Fruit fly (Drosophila melanogaster) whole organism, embryonic: Measurements from ENCODE around the gene Ctns.

Experiments
- Abd-B ChIP-seq: fragments of 200-800 bp; sonication (Bioruptor generic); optimal IDR thresholded peaks from 2 replicates; lab custom pipeline; 2018; ENCODE audit warnings: missing biosample characterization, mild to moderate bottlenecking, missing genetic modification characterization, moderate library complexity
- Adf1 ChIP-seq: fragments of 200-800 bp; sonication (Bioruptor generic); IDR thresholded peaks from 2 replicates; pipeline ENCODE4 v1.3.6; 2022; ENCODE audit warnings: missing biosample characterization, missing genetic modification characterization
- B-H1 ChIP-seq: fragments of 200-800 bp; sonication (Bioruptor generic); IDR thresholded peaks from 3 replicates; pipeline ENCODE4 v1.3.6; 2022; ENCODE audit warnings: missing biosample characterization, missing genetic modification characterization
- Bteb2 ChIP-seq: fragments of 200-800 bp; sonication (Bioruptor generic); optimal IDR thresholded peaks from 2 replicates; lab custom pipeline; 2016; ENCODE audit warnings: missing biosample characterization, missing genetic modification characterization
- CG10366 ChIP-seq: fragments of 200-800 bp; sonication (Bioruptor generic); IDR thresholded peaks from 2 replicates; pipeline ENCODE4 v1.3.6; 2022; ENCODE audit warnings: missing biosample characterization, missing genetic modification characterization
- CG11696 ChIP-seq: fragments of 200-800 bp; sonication (Bioruptor generic); IDR thresholded peaks from 2 replicates; pipeline ENCODE4 v1.3.6; 2022; ENCODE audit warnings: missing biosample characterization, missing genetic modification characterization
- CG1233 ChIP-seq: fragments of 200-800 bp; sonication (Bioruptor generic); optimal IDR thresholded peaks from 4 replicates; lab custom pipeline; 2018; ENCODE audit warnings: missing biosample characterization, mild to moderate bottlenecking, missing genetic modification characterization
- CG16815 ChIP-seq: fragments of 200-800 bp; sonication (Bioruptor generic); optimal IDR thresholded peaks from 3 replicates; lab custom pipeline; 2017; ENCODE audit warnings: missing biosample characterization, mild to moderate bottlenecking, missing genetic modification characterization
- CG17361 ChIP-seq: fragments of 200-800 bp; sonication (Bioruptor generic); IDR thresholded peaks from 3 replicates; pipeline ENCODE4 v1.3.6; 2022; ENCODE audit warnings: missing biosample characterization, missing genetic modification characterization
- CG2712 ChIP-seq: fragments of 200-800 bp; optimal IDR thresholded peaks from 3 replicates; lab custom pipeline; 2019; ENCODE audit warnings: missing biosample characterization, mild to moderate bottlenecking, missing genetic modification characterization, moderate library complexity
- CG31224 ChIP-seq: fragments of 200-800 bp; sonication (Bioruptor generic); IDR thresholded peaks from 2 replicates; pipeline ENCODE4 v1.3.6; 2022; ENCODE audit warnings: missing biosample characterization, missing genetic modification characterization
- CG32772 ChIP-seq: fragments of 200-800 bp; sonication (Bioruptor generic); IDR thresholded peaks from 2 replicates; pipeline ENCODE4 v1.3.6; 2022; ENCODE audit warnings: missing biosample characterization, missing genetic modification characterization
- CG33557 ChIP-seq: fragments of 200-800 bp; sonication (Bioruptor generic); optimal IDR thresholded peaks from 2 replicates; lab custom pipeline; 2019; ENCODE audit warnings: missing biosample characterization, mild to moderate bottlenecking, missing genetic modification characterization, moderate library complexity
- CG3838 ChIP-seq: fragments of 200-800 bp; sonication (Bioruptor generic); optimal IDR thresholded peaks from 3 replicates; lab custom pipeline; 2016; ENCODE audit warnings: missing biosample characterization, missing genetic modification characterization
- CG4328 ChIP-seq: fragments of 200-800 bp; sonication (Bioruptor generic); optimal IDR thresholded peaks from 3 replicates; lab custom pipeline; 2017; ENCODE audit warnings: missing biosample characterization, missing genetic modification reagents, missing genetic modification characterization
- CG4360 ChIP-seq: fragments of 200-800 bp; sonication (Bioruptor generic); IDR thresholded peaks from 2 replicates; pipeline ENCODE4 v1.3.6; 2022; ENCODE audit warnings: missing biosample characterization, missing genetic modification characterization
- CG4424 ChIP-seq: fragments of 200-800 bp; sonication (Bioruptor generic); optimal IDR thresholded peaks from 3 replicates; lab custom pipeline; 2016; ENCODE audit warnings: missing biosample characterization, missing genetic modification characterization
- CG4730 ChIP-seq: fragments of 200-800 bp; sonication (Bioruptor generic); IDR thresholded peaks from 2 replicates; pipeline ENCODE4 v1.3.6; 2022; ENCODE audit warnings: missing biosample characterization, missing genetic modification characterization
- CG4820 ChIP-seq: fragments of 200-800 bp; sonication (Bioruptor generic); optimal IDR thresholded peaks from 3 replicates; lab custom pipeline; 2016; ENCODE audit warnings: missing biosample characterization, missing genetic modification characterization
- CG5245 ChIP-seq: fragments of 200-800 bp; sonication (Bioruptor generic); optimal IDR thresholded peaks from 3 replicates; lab custom pipeline; 2016; ENCODE audit warnings: missing biosample characterization, missing genetic modification characterization
- Eip74EF ChIP-seq, 2 experiments: fragments of 200-800 bp in 1 of 2; fragments of >200 bp in 1 of 2; sonication (Bioruptor generic) in 1 of 2; optimal IDR thresholded peaks; 2 replicates each; lab custom pipeline; 2017 to 2019; ENCODE audit warnings: missing biosample characterization in 2 of 2, missing genetic modification characterization in 2 of 2, mild to moderate bottlenecking in 1 of 2, moderate library complexity in 1 of 2
- Hr51 ChIP-seq, 2 experiments: fragments of 200-800 bp; sonication (Bioruptor generic); optimal IDR thresholded peaks; 2 replicates in 1 of 2; 3 replicates in 1 of 2; lab custom pipeline; 2016 to 2018; ENCODE audit warnings: missing biosample characterization in 2 of 2, missing genetic modification characterization in 2 of 2, mild to moderate bottlenecking in 1 of 2, moderate library complexity in 1 of 2
- Hsf ChIP-seq: fragments of 200-800 bp; sonication (Bioruptor generic); optimal IDR thresholded peaks from 3 replicates; lab custom pipeline; 2016; ENCODE audit warnings: missing biosample characterization, missing genetic modification characterization
- Myb ChIP-seq: fragments of 200-800 bp; sonication (Bioruptor generic); optimal IDR thresholded peaks from 2 replicates; lab custom pipeline; 2016; ENCODE audit warnings: missing biosample characterization, missing genetic modification characterization
- Oaz ChIP-seq: fragments of 200-800 bp; sonication (Bioruptor generic); IDR thresholded peaks from 2 replicates; pipeline ENCODE4 v1.3.6; 2022; ENCODE audit warnings: missing biosample characterization, missing genetic modification characterization
- Optix ChIP-seq: fragments of 200-800 bp; sonication (Bioruptor generic); IDR thresholded peaks from 3 replicates; pipeline ENCODE4 v1.3.6; 2022; ENCODE audit warnings: missing biosample characterization, missing genetic modification characterization
- Pdp1 ChIP-seq, 2 experiments: fragments of 200-800 bp; sonication (Bioruptor generic); optimal IDR thresholded peaks; 3 replicates each; lab custom pipeline; 2016; ENCODE audit warnings: missing biosample characterization in 2 of 2, missing genetic modification characterization in 2 of 2, mild to moderate bottlenecking in 1 of 2, moderate library complexity in 1 of 2
- Rfx ChIP-seq: fragments of 200-800 bp; sonication (Bioruptor generic); IDR thresholded peaks from 2 replicates; pipeline ENCODE4 v1.3.6; 2022; ENCODE audit warnings: missing biosample characterization, missing genetic modification characterization
- ash1 ChIP-seq: fragments of 200-800 bp; sonication (Bioruptor generic); optimal IDR thresholded peaks from 2 replicates; lab custom pipeline; 2018; ENCODE audit warnings: missing biosample characterization, mild to moderate bottlenecking, missing genetic modification characterization
- chif ChIP-seq, 2 experiments: fragments of 200-800 bp; sonication (Bioruptor generic); optimal IDR thresholded peaks; 3 replicates each; lab custom pipeline; 2016; ENCODE audit warnings: missing biosample characterization in 2 of 2, missing genetic modification characterization in 2 of 2
- ems ChIP-seq: fragments of 200-800 bp; sonication (Bioruptor generic); optimal IDR thresholded peaks from 3 replicates; lab custom pipeline; 2016; ENCODE audit warnings: missing biosample characterization, missing genetic modification characterization
- ewg ChIP-seq: fragments of 200-800 bp; sonication (Bioruptor generic); optimal IDR thresholded peaks from 3 replicates; lab custom pipeline; 2017; ENCODE audit warnings: mild to moderate bottlenecking, missing biosample characterization, missing genetic modification reagents, missing genetic modification characterization
- jing ChIP-seq: fragments of 200-800 bp; sonication (Bioruptor generic); optimal IDR thresholded peaks from 2 replicates; lab custom pipeline; 2018; ENCODE audit warnings: missing biosample characterization, mild to moderate bottlenecking, missing genetic modification characterization
- kay ChIP-seq: fragments of 200-800 bp; sonication (Bioruptor generic); optimal IDR thresholded peaks from 2 replicates; lab custom pipeline; 2016; ENCODE audit warnings: missing biosample characterization, missing genetic modification characterization
- nau ChIP-seq: fragments of 200-800 bp; sonication (Bioruptor generic); optimal IDR thresholded peaks from 3 replicates; lab custom pipeline; 2017; ENCODE audit warnings: missing biosample characterization, mild to moderate bottlenecking, missing genetic modification characterization, missing genetic modification reagents
- pb ChIP-seq: fragments of 200-800 bp; sonication (Bioruptor generic); optimal IDR thresholded peaks from 3 replicates; lab custom pipeline; 2016; ENCODE audit warnings: missing biosample characterization, missing genetic modification characterization
- shn ChIP-seq: fragments of 200-800 bp; sonication (Bioruptor generic); optimal IDR thresholded peaks from 3 replicates; lab custom pipeline; 2016; ENCODE audit warnings: missing biosample characterization, missing genetic modification characterization
- sna ChIP-seq: fragments of 200-800 bp; sonication (Bioruptor generic); IDR thresholded peaks from 2 replicates; pipeline ENCODE4 v1.3.6; 2022; ENCODE audit warnings: missing biosample characterization, missing genetic modification characterization; ENCODE audit not compliant: partially characterized antibody
- sob ChIP-seq: fragments of 200-800 bp; sonication (Bioruptor generic); IDR thresholded peaks from 2 replicates; pipeline ENCODE4 v1.3.6; 2022; ENCODE audit warnings: missing biosample characterization, missing genetic modification characterization
- twi ChIP-seq: fragments of 200-800 bp; optimal IDR thresholded peaks from 2 replicates; lab custom pipeline; 2019; ENCODE audit warnings: missing biosample characterization, mild to moderate bottlenecking, missing genetic modification characterization, moderate library complexity
- unc-4 ChIP-seq: fragments of 200-800 bp; sonication (Bioruptor generic); IDR thresholded peaks from 2 replicates; pipeline ENCODE4 v1.3.6; 2022; ENCODE audit warnings: missing biosample characterization, missing genetic modification characterization; ENCODE audit not compliant: partially characterized antibody
- vfl ChIP-seq: fragments of 200-800 bp; sonication (Bioruptor generic); optimal IDR thresholded peaks from 2 replicates; lab custom pipeline; 2016; ENCODE audit warnings: missing biosample characterization, missing genetic modification characterization
- vvl ChIP-seq: fragments of 200-800 bp; sonication (Bioruptor generic); IDR thresholded peaks from 2 replicates; pipeline ENCODE4 v1.3.6; 2022; ENCODE audit warnings: missing biosample characterization, missing genetic modification characterization
- yki ChIP-seq: fragments of >200 bp; optimal IDR thresholded peaks from 3 replicates; lab custom pipeline; 2018

Gene Ctns

DNA sequence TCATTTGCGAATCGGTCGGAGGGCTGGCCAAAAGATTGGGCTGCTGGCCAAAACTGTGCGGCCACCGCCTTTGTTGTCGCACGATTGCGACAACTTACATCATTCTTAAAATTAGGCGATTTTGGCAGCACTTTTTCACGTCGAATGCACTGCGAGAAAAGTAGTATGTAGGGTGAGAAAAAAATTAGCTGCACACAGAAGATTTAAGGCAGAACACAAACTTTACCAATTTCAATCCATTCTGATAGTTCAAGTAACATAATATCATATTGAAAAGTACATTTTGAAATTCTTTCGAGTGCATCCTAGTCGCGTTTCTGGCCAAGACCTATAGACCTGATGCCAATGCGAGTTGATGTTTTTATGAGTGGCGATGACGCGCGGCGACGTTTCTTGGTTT is 30.3 kb downstream of the Ctns start (continued):
- no peak for TF ChIP-seq nau (GFP tag; lab: Kevin White, UChicago)
- no peak for TF ChIP-seq unc-4 (GFP tag; lab: Robert Waterston, UW)
- TF ChIP-seq CG2712 (tag; lab: Kevin White, UChicago), result peak; percentile 41
- peak; percentile 11 to 24 for TF ChIP-seq chif (GFP tag; optimal IDR thresholded peaks at IDR 0.05; lab: Kevin White, UChicago)
- TF ChIP-seq Hsf (GFP tag; lab: Kevin White, UChicago), result peak; percentile 59
- TF ChIP-seq CG3838 (GFP tag; lab: Kevin White, UChicago), result no peak
- peak; percentile 58 for TF ChIP-seq CG10366 (GFP tag; lab: Robert Waterston, UW)
- TF ChIP-seq CG31224, result peak; percentile 77
- peak; percentile 67; the same call in 1 of the 2 replicates for TF ChIP-seq vvl (GFP tag; lab: Robert Waterston, UW)
- no peak for TF ChIP-seq ash1 (GFP tag; lab: Kevin White, UChicago)
- TF ChIP-seq CG16815 (GFP tag; lab: Kevin White, UChicago), result peak; percentile 34
- peak; percentile 38 for TF ChIP-seq ems
- peak; percentile 21 for TF ChIP-seq CG1233 (GFP tag; lab: Kevin White, UChicago)
- TF ChIP-seq Optix (GFP tag; lab: Robert Waterston, UW), result no peak
- TF ChIP-seq CG4730, result peak; percentile 44; the same call in 1 of the 2 replicates
- TF ChIP-seq shn (GFP tag; lab: Kevin White, UChicago), result peak; percentile 34
- peak; percentile 86; the same call in 1 of the 2 replicates for TF ChIP-seq Rfx
- TF ChIP-seq Hr51 (GFP tag; optimal IDR thresholded peaks at IDR 0.05; lab: Kevin White, UChicago), result peak in 1 of 2 experiments; percentile 37
- TF ChIP-seq Oaz (GFP tag; lab: Robert Waterston, UW), result peak; percentile 41; the same call in 1 of the 2 replicates
- TF ChIP-seq Abd-B (GFP tag; lab: Kevin White, UChicago), result peak; percentile 19
- peak; percentile 58 to 64 for TF ChIP-seq Pdp1 (GFP tag; optimal IDR thresholded peaks at IDR 0.05; lab: Kevin White, UChicago)
- TF ChIP-seq Bteb2, result peak; percentile 43
- peak; percentile 50; the same call in 1 of the 2 replicates for TF ChIP-seq Adf1 (GFP tag; lab: Robert Waterston, UW)
- TF ChIP-seq CG11696 (GFP tag; lab: Robert Waterston, UW), result 0 out of 2 replicates have a peak, but pooled peaks have one; percentile 23
- TF ChIP-seq ewg (GFP tag; lab: Kevin White, UChicago), result no peak
- TF ChIP-seq CG4820 (GFP tag; lab: Kevin White, UChicago), result peak; percentile 18
- peak; percentile 46 for TF ChIP-seq Myb (GFP tag; lab: Kevin White, UChicago)
- TF ChIP-seq CG4424 (GFP tag; lab: Kevin White, UChicago), result peak; percentile 17
- no peak for TF ChIP-seq CG33557 (GFP tag; lab: Kevin White, UChicago)

DNA sequence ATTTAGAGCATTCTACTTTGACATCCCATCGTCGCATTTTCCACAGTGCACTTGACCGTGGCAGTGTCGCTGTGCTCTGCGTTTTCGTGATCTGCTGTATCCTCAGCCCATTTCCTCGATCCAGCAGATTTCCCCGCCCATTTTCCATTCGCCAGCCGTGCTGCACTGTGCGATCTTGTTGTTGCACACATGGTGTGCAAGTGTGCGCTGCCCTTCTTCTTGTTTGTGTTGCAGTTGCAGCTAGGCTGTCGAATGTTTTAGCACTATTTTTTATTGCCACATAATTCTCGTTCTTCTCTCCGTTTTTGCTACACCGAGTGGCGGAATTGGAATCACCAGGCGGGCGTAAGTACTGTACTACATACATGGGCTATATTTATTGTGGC is 31.3 kb downstream of the Ctns start:
- TF ChIP-seq B-H1 (GFP tag; lab: Robert Waterston, UW), result no peak
- TF ChIP-seq CG2712 (tag; lab: Kevin White, UChicago), result no peak
- no peak for TF ChIP-seq sna (GFP tag; lab: Robert Waterston, UW)
- TF ChIP-seq CG4360 (GFP tag; lab: Robert Waterston, UW), result peak; percentile 44
- TF ChIP-seq twi (tag; lab: Kevin White, UChicago), result peak; percentile 96
- no peak for TF ChIP-seq CG4328 (GFP tag; lab: Kevin White, UChicago)
- no peak for TF ChIP-seq sob
- no peak for TF ChIP-seq Eip74EF (GFP tag; optimal IDR thresholded peaks at IDR 0.05; lab: Kevin White, UChicago)
- no peak for TF ChIP-seq CG5245 (GFP tag; lab: Kevin White, UChicago)
- no peak for TF ChIP-seq jing (GFP tag; lab: Kevin White, UChicago)
- no peak for TF ChIP-seq kay
- TF ChIP-seq pb (GFP tag; lab: Kevin White, UChicago), result no peak
- TF ChIP-seq vfl (GFP tag; lab: Kevin White, UChicago), result no peak
- TF ChIP-seq CG32772 (GFP tag; lab: Robert Waterston, UW), result no peak
- TF ChIP-seq yki (lab: Kevin White, UChicago), result no peak
- 0 out of 3 replicates have a peak, but pooled peaks have one; percentile 3 for TF ChIP-seq CG17361
- TF ChIP-seq, all 482 proteins: peak for 3
